Worm (Caenorhabditis elegans) whole organism, late embryonic: ENCODE results near the gene C11E4.7.

Experiments
- dmd-4 ChIP-seq: sonication (generic microtip); optimal IDR thresholded peaks from 2 replicates; lab custom pipeline; 2016; ENCODE audit warnings: borderline replicate concordance, missing genetic modification characterization, missing compliant biosample characterization
- hlh-13 ChIP-seq: fragments of 200-800 bp; sonication (Bioruptor generic); optimal IDR thresholded peaks from 2 replicates; lab custom pipeline; 2018; ENCODE audit warnings: mild to moderate bottlenecking, missing genetic modification characterization, missing compliant biosample characterization
- pha-4 ChIP-seq: fragments of 150-350 bp; optimal IDR thresholded peaks from 2 replicates; lab custom pipeline; 2018; ENCODE audit warnings: missing biosample characterization, missing genetic modification reagents, missing genetic modification characterization
- tbx-2 ChIP-seq: sonication (generic microtip); optimal IDR thresholded peaks from 2 replicates; lab custom pipeline; 2016; ENCODE audit warnings: missing genetic modification characterization, missing compliant biosample characterization

- TF ChIP-seq tbx-2 (tag; lab: Kevin White, UChicago) (peak; percentile 66), hlh-13 (GFP tag; lab: Kevin White, UChicago) (peak; percentile 81), pha-4 (tag; lab: Kevin White, UChicago) (no peak), dmd-4 (peak; percentile 85)
Observed at ce11 chrX:9637700-9638099, 20.7 kb downstream of the C11E4.7 start.
